Fruit fly (Drosophila melanogaster) whole organism, adult: Measurements from ENCODE around the gene CG42450.

Experiments used
- CG11617 ChIP-seq: fragments of 200-800 bp; sonication (Bioruptor generic); optimal IDR thresholded peaks from 2 replicates; lab custom pipeline; 2017; ENCODE audit warnings: mild to moderate bottlenecking, missing biosample characterization, missing genetic modification reagents, missing genetic modification characterization
- CG12768 ChIP-seq: fragments of 200-800 bp; sonication (Bioruptor generic); optimal IDR thresholded peaks from 2 replicates; lab custom pipeline; 2017; ENCODE audit warnings: missing biosample characterization, missing genetic modification characterization, mild to moderate bottlenecking, moderate library complexity, missing genetic modification reagents
- CG14711 ChIP-seq: fragments of 200-800 bp; sonication (Bioruptor generic); optimal IDR thresholded peaks from 2 replicates; lab custom pipeline; 2018; ENCODE audit warnings: missing biosample characterization, mild to moderate bottlenecking, missing genetic modification characterization, moderate library complexity
- CG1620 ChIP-seq: fragments of 200-800 bp; sonication (Bioruptor generic); optimal IDR thresholded peaks from 2 replicates; lab custom pipeline; 2016; ENCODE audit warnings: missing biosample characterization, missing genetic modification characterization
- CG33017 ChIP-seq: fragments of 200-800 bp; sonication (Bioruptor generic); optimal IDR thresholded peaks from 2 replicates; lab custom pipeline; 2018; ENCODE audit warnings: missing biosample characterization, mild to moderate bottlenecking, missing genetic modification characterization, moderate library complexity
- CG5204 ChIP-seq: fragments of 200-800 bp; sonication (Bioruptor generic); optimal IDR thresholded peaks from 2 replicates; lab custom pipeline; 2016; ENCODE audit warnings: missing biosample characterization, missing genetic modification characterization
- CG7045 ChIP-seq: fragments of 200-800 bp; sonication (Bioruptor generic); optimal IDR thresholded peaks from 2 replicates; lab custom pipeline; 2017; ENCODE audit warnings: missing biosample characterization, mild to moderate bottlenecking, missing genetic modification characterization
- CG7101 ChIP-seq: fragments of 200-800 bp; sonication (Bioruptor generic); optimal IDR thresholded peaks from 2 replicates; lab custom pipeline; 2018; ENCODE audit warnings: missing biosample characterization, mild to moderate bottlenecking, missing genetic modification characterization, moderate library complexity
- Clk ChIP-seq: fragments of 200-800 bp; sonication (Bioruptor generic); optimal IDR thresholded peaks from 2 replicates; lab custom pipeline; 2017; ENCODE audit warnings: missing biosample characterization, missing genetic modification characterization
- Crg-1 ChIP-seq: fragments of 200-800 bp; sonication (Bioruptor generic); optimal IDR thresholded peaks from 2 replicates; lab custom pipeline; 2016; ENCODE audit warnings: missing biosample characterization, missing genetic modification characterization
- Hr96 ChIP-seq: fragments of 200-800 bp; sonication (Bioruptor generic); optimal IDR thresholded peaks from 2 replicates; lab custom pipeline; 2016; ENCODE audit warnings: missing biosample characterization, missing genetic modification characterization
- Mnt ChIP-seq: fragments of 200-800 bp; sonication (Bioruptor generic); optimal IDR thresholded peaks from 2 replicates; lab custom pipeline; 2016; ENCODE audit warnings: missing biosample characterization, mild to moderate bottlenecking, missing genetic modification characterization
- bab1 ChIP-seq: fragments of 200-800 bp; sonication (Bioruptor generic); optimal IDR thresholded peaks from 3 replicates; lab custom pipeline; 2019; ENCODE audit warnings: missing biosample characterization, mild to moderate bottlenecking, missing genetic modification characterization, moderate library complexity
- cic ChIP-seq: fragments of 200-800 bp; sonication (Bioruptor generic); optimal IDR thresholded peaks from 2 replicates; lab custom pipeline; 2017; ENCODE audit warnings: missing biosample characterization, mild to moderate bottlenecking, missing genetic modification characterization, moderate library complexity
- cnc ChIP-seq, 2 experiments: fragments of >200 bp; optimal IDR thresholded peaks; 2 replicates each; lab custom pipeline; 2017
- kay ChIP-seq: fragments of 200-800 bp; sonication (Bioruptor generic); peaks from one replicate; lab custom pipeline; 2016; ENCODE audit warnings: missing biosample characterization, missing genetic modification characterization, borderline replicate concordance
- ovo ChIP-seq: fragments of 200-800 bp; sonication (Bioruptor generic); optimal IDR thresholded peaks from 2 replicates; lab custom pipeline; 2016; ENCODE audit warnings: missing biosample characterization, missing genetic modification characterization
- pad ChIP-seq: fragments of 200-800 bp; sonication (Bioruptor generic); optimal IDR thresholded peaks from 3 replicates; lab custom pipeline; 2017; ENCODE audit warnings: missing biosample characterization, missing genetic modification characterization, mild to moderate bottlenecking, moderate library complexity, missing genetic modification reagents
- tj ChIP-seq: fragments of 200-800 bp; sonication (Bioruptor generic); optimal IDR thresholded peaks from 3 replicates; lab custom pipeline; 2017; ENCODE audit warnings: missing biosample characterization, mild to moderate bottlenecking, missing genetic modification characterization, moderate library complexity
- toe ChIP-seq: fragments of 200-800 bp; sonication (Bioruptor generic); optimal IDR thresholded peaks from 2 replicates; lab custom pipeline; 2016; ENCODE audit warnings: missing biosample characterization, missing genetic modification characterization

CG42450 gene

DNA sequence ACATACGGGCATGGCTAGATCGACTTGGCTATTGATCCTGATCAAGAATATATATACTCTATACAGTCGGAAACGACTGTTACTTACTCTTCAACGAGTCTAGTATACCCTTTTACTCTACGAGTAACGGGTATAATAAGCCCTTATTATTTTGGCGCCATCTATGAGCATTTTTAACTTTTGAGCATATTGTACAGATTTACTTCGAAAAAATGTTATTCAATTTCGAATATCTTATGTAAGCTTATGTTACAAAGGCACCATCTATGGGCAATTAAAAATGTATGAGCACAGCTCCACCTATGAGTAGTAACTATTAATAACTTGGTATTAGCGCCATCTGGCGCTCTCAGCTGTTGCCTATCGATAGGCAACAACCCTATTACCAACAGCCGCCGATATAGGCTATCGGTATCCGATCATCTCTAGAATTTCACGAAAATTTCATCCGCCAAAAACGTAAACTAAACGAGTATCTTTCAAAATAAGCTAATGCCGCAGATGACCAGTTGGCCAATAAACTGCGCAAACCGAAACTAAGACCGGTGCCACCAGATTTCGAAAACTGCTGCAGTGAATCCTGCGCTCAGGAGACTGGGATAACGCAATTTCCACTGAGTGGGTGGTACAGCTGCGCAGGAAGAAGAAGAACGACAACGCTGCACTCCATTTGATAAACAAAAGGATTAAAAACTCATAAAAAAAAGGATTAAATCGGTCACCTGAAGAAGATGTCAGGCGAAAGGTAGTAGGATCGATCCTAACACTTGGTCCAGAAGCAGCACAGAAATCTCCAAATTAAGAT, 30.3 kb downstream of the CG42450 start, which contains the start of gene htk:
htk (plus strand) TSS at position 435 of the 805 bp plus-strand sequence.
- peak; percentile 60 for TF ChIP-seq pad (GFP tag; lab: Kevin White, UChicago)
- no peak for TF ChIP-seq CG7045 (GFP tag; lab: Kevin White, UChicago)
- peak; percentile 61 for TF ChIP-seq Hr96 (GFP tag; lab: Kevin White, UChicago)
- TF ChIP-seq bab1: peak; percentile 78
- TF ChIP-seq CG5204 (GFP tag; lab: Kevin White, UChicago): no peak
- no peak for TF ChIP-seq cnc (optimal IDR thresholded peaks at IDR 0.05; lab: Kevin White, UChicago)
- TF ChIP-seq CG11617 (GFP tag; lab: Kevin White, UChicago): peak; percentile 5
- no peak for TF ChIP-seq cic
- TF ChIP-seq Clk (GFP tag; lab: Kevin White, UChicago): no peak
- peak; percentile 23 for TF ChIP-seq tj (GFP tag; lab: Kevin White, UChicago)
- TF ChIP-seq CG14711 (tag; lab: Kevin White, UChicago): peak; percentile 96
- TF ChIP-seq Crg-1: peak; percentile 70
- peak; percentile 80 for TF ChIP-seq CG7101 (tag; lab: Kevin White, UChicago)
- TF ChIP-seq Mnt: peak; percentile 70
- peak; percentile 88 for TF ChIP-seq CG1620
- no peak for TF ChIP-seq toe (GFP tag; lab: Kevin White, UChicago)
- TF ChIP-seq ovo: peak; percentile 77
- TF ChIP-seq CG33017 (tag; lab: Kevin White, UChicago): no peak
- TF ChIP-seq CG12768 (GFP tag; lab: Kevin White, UChicago): no peak
- no peak for TF ChIP-seq kay

DNA sequence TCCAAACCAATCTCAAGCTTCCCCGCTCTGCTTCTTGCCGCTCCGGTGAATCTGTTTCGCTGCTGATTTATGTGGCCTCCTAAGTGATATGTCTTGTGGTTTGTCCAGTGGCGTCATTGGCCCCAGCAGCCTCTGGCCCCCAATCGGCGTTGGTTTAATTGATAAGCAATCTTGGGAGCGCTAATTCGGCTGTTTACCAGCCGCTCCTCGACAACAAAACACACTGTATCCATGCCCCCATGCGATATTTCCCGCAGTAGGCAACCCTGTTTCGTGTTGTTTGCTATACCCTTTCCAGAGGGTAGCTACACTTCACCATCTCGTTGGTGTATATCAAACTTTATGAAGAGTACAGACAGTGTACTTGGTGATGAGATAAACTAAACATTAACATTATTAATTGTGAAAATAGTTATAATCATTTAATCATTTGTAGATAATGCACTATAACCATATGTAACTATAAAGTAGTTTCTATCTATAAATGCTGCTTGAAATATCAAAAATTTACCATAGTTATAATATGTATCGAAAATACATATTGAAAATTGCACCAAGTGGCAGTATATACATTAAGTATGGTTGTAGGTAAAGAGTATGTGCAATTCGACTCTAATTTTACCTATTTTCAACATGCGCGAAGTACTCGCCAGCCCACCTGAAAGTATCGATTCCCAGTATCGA, 35.4 kb downstream of the CG42450 start, which contains the start of gene shop:
shop (minus strand) TSS at position 229 of the 684 bp plus-strand sequence.
- TF ChIP-seq kay: no peak
- TF ChIP-seq CG7045 (GFP tag; lab: Kevin White, UChicago): peak; percentile 73
- TF ChIP-seq toe (GFP tag; lab: Kevin White, UChicago): peak; percentile 73
- TF ChIP-seq CG12768 (GFP tag; lab: Kevin White, UChicago): peak; percentile 67
- no peak for TF ChIP-seq cic
- peak; percentile 44 for TF ChIP-seq ovo
- TF ChIP-seq Mnt: peak; percentile 80
- TF ChIP-seq CG7101 (tag; lab: Kevin White, UChicago): peak; percentile 86
- peak; percentile 84 for TF ChIP-seq Hr96 (GFP tag; lab: Kevin White, UChicago)
- peak; percentile 67 for TF ChIP-seq CG33017 (tag; lab: Kevin White, UChicago)
- TF ChIP-seq bab1: peak; percentile 77
- TF ChIP-seq CG11617 (GFP tag; lab: Kevin White, UChicago): peak; percentile 89
- TF ChIP-seq CG5204 (GFP tag; lab: Kevin White, UChicago): peak; percentile 75
- peak; percentile 88 for TF ChIP-seq CG1620
- TF ChIP-seq Clk (GFP tag; lab: Kevin White, UChicago): peak; percentile 48
- TF ChIP-seq pad (GFP tag; lab: Kevin White, UChicago): peak; percentile 79
- TF ChIP-seq CG14711 (tag; lab: Kevin White, UChicago): peak; percentile 92
- peak; percentile 65 for TF ChIP-seq tj (GFP tag; lab: Kevin White, UChicago)
- TF ChIP-seq cnc (optimal IDR thresholded peaks at IDR 0.05; lab: Kevin White, UChicago): no peak
- TF ChIP-seq Crg-1: peak; percentile 81

DNA sequence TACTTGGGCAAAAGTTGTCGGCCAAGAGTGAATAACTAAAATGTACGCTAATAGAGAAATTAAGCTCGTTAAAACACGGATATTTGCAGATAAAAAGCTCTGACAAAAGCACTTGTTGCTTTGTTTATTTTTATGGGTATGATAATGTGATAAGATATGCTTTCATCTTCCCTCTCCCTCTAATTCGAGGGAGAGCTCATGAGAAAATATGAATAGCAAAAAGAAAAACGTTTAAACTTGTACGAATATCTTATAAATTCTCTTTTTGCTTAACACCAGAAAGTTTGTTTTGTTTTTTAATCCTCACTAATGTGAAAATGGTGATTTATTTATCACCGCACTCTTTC, 35.9 kb downstream of the CG42450 start:
- TF ChIP-seq kay (no peak), CG12768 (GFP tag; lab: Kevin White, UChicago) (no peak), CG7045 (GFP tag; lab: Kevin White, UChicago) (no peak), pad (GFP tag; lab: Kevin White, UChicago) (no peak), Crg-1 (no peak), tj (GFP tag; lab: Kevin White, UChicago) (no peak), toe (GFP tag; lab: Kevin White, UChicago) (no peak), cic (no peak), CG11617 (GFP tag; lab: Kevin White, UChicago) (no peak), CG5204 (GFP tag; lab: Kevin White, UChicago) (no peak), CG7101 (tag; lab: Kevin White, UChicago) (no peak), CG33017 (tag; lab: Kevin White, UChicago) (no peak), CG1620 (no peak), Mnt (no peak), Hr96 (GFP tag; lab: Kevin White, UChicago) (no peak)

DNA sequence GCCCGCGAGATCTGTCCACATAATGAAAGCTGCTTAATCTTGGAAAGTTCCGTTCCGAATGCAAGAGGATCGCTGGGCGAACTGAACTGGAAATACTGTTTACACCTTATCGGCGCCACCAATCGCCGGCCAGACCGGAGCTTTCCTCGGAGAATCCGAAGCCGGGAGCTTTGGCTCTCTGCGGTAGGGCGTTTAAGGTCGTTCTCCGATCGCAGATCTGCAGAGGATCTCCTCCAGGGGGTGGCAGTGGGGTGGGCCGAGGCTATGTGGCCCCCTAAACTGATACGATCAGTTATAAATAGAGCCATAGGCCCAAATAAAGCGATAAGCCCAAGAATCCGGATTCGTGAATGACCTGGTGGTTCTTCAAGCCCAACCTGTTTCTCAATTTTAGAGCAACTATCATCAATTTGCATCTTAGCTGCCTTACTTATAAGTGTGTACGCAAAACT, 44.3 kb downstream of the CG42450 start, which contains the start of gene CG7322:
CG7322 (minus strand) TSS at position 402 of the 452 bp plus-strand sequence.
- TF ChIP-seq Mnt: no peak
- peak; percentile 54 for TF ChIP-seq cic

DNA sequence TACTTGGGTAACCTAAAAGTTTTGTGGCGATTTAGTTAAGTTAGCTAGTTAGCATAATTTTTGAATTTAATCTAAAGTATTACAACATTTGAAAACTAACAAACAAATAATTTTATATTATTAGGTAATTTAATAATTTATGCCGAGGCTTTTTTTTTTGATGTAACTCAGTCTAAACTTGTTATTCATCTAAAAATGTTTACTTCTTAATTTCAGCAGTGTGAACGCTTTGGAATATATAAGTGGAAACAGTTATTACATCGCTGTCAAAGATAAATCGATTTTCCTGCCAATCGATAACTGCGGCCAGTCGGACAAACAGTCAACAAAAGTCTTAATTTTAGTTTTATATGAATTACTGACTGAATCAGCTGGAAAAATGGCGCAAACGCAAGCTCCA, 44.8 kb downstream of the CG42450 start, which contains the start of gene Usp39:
Usp39 (plus strand) TSS at position 288 of the 400 bp plus-strand sequence.
- TF ChIP-seq pad (GFP tag; lab: Kevin White, UChicago) (no peak), toe (GFP tag; lab: Kevin White, UChicago) (no peak), CG5204 (GFP tag; lab: Kevin White, UChicago) (no peak), cnc (optimal IDR thresholded peaks at IDR 0.05; lab: Kevin White, UChicago) (no peak), cic (no peak), CG11617 (GFP tag; lab: Kevin White, UChicago) (no peak), ovo (no peak), CG7045 (GFP tag; lab: Kevin White, UChicago) (no peak), CG14711 (tag; lab: Kevin White, UChicago) (peak; percentile 13), tj (GFP tag; lab: Kevin White, UChicago) (no peak), bab1 (no peak), CG12768 (GFP tag; lab: Kevin White, UChicago) (no peak), CG7101 (tag; lab: Kevin White, UChicago) (peak; percentile 54), Hr96 (GFP tag; lab: Kevin White, UChicago) (no peak)
